Worm (Caenorhabditis elegans): ENCODE measurements around the gene C32D5.7.
A peak's percentile ranks its signal among the peaks of the same experiment; 100 is the strongest.

C32D5.7 gene

DNA sequence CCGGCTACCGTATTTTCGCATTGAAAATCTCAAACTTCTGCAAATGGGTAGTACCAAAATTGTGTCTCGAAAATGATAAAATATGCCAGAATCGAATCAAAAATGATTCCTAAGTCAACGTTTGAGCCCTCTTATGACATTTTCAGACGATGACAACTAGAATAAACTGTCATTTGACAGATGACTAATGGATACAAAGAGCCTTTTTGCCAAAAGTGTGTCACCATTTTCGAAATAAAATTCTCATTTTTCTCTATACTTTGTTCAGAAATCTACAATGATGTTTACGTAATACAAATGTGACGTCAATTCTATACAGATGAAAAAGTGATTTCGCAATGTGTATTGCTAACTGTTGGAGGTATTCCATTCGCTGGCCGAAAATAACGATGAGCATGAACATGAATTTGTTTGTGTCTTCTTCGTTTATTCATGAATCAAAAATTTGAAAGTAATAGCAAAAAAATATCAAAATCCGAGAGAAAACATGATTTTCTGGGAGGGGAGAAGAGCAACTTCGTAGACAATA is 6.8 kb upstream of the C32D5.7 start (continued):
- TF ChIP-seq pha-4 (GFP tag; IDR thresholded peaks at IDR 0.05) (peak; percentile 74; the same call in 1 of the 2 replicates), pha-4 (tag; optimal IDR thresholded peaks at IDR 0.05) (peak; percentile 7), F10B5.3 (tag; optimal IDR thresholded peaks at IDR 0.05) (peak; percentile 30), nhr-10 (tag; optimal IDR thresholded peaks at IDR 0.05) (no peak), lir-3 (tag; optimal IDR thresholded peaks at IDR 0.05) (no peak), nhr-25 (tag; optimal IDR thresholded peaks at IDR 0.05; ENCODE audit: borderline replicate concordance, insufficient read depth) (peak; percentile 17), arid-1 (GFP tag; conservative IDR thresholded peaks at IDR 0.05) (peak; percentile 56; the same call in 1 of the 2 replicates), mes-2 (tag; optimal IDR thresholded peaks at IDR 0.05; ENCODE audit: poor library complexity, severe bottlenecking) (peak; percentile 47), ztf-11 (tag; optimal IDR thresholded peaks at IDR 0.05) (no peak), ceh-20 (GFP tag; IDR thresholded peaks at IDR 0.05) (no peak), php-3 (GFP tag; IDR thresholded peaks at IDR 0.05) (peak; percentile 74), dmd-6 (GFP tag; IDR thresholded peaks at IDR 0.05) (peak; percentile 47; the same call in 1 of the 2 replicates), nhr-48 (tag; optimal IDR thresholded peaks at IDR 0.05) (peak; percentile 14), attf-4 (tag; optimal IDR thresholded peaks at IDR 0.05) (no peak), ama-1 (optimal IDR thresholded peaks at IDR 0.05) (peak; percentile 93), nhr-11 (tag; optimal IDR thresholded peaks at IDR 0.05) (peak; percentile 74), unc-130 (GFP tag; optimal IDR thresholded peaks at IDR 0.05) (no peak), daf-19 (GFP tag; conservative IDR thresholded peaks at IDR 0.05) (peak; percentile 77), zip-11 (GFP tag; IDR thresholded peaks at IDR 0.05) (no peak), daf-8 (GFP tag; IDR thresholded peaks at IDR 0.05) (0 out of 2 replicates have a peak, but pooled peaks have one; percentile 26), F37D6.2 (tag; optimal IDR thresholded peaks at IDR 0.05) (peak; percentile 20), nhr-237 (tag; optimal IDR thresholded peaks at IDR 0.05) (no peak), T20F7.1 (GFP tag; optimal IDR thresholded peaks at IDR 0.05) (peak; percentile 80), F44E2.7 (GFP tag; IDR thresholded peaks at IDR 0.05) (no peak), mdl-1 (tag; optimal IDR thresholded peaks at IDR 0.05) (no peak), ceh-62 (tag; optimal IDR thresholded peaks at IDR 0.05) (no peak), nhr-6 (tag; optimal IDR thresholded peaks at IDR 0.05) (peak; percentile 82), hlh-11 (tag; optimal IDR thresholded peaks at IDR 0.05) (peak; percentile 61), daf-12 (tag; optimal IDR thresholded peaks at IDR 0.05) (no peak), snpc-1.2 (GFP tag; IDR thresholded peaks at IDR 0.05) (peak; percentile 65), T26A8.4 (GFP tag; IDR thresholded peaks at IDR 0.05) (peak; percentile 94), cey-2 (tag; optimal IDR thresholded peaks at IDR 0.05; ENCODE audit: borderline replicate concordance, insufficient read depth) (no peak), skn-1 (tag; optimal IDR thresholded peaks at IDR 0.05) (no peak), lin-13 (GFP tag; optimal IDR thresholded peaks at IDR 0.05) (peak; percentile 76), unc-39 (tag; optimal IDR thresholded peaks at IDR 0.05) (no peak), duxl-1 (tag; optimal IDR thresholded peaks at IDR 0.05; ENCODE audit: poor library complexity) (no peak), Y5F2A.4 (GFP tag; optimal IDR thresholded peaks at IDR 0.05) (peak; percentile 57), hif-1 (tag; optimal IDR thresholded peaks at IDR 0.05) (peak in 1 of 2 experiments; percentile 56), lsy-2 (tag; optimal IDR thresholded peaks at IDR 0.05) (peak; percentile 70 to 72), dmd-9 (GFP tag; IDR thresholded peaks at IDR 0.05) (peak; percentile 61; the same call in 1 of the 2 replicates), snpc-4 (tag; optimal IDR thresholded peaks at IDR 0.05) (no peak), zip-2 (tag; optimal IDR thresholded peaks at IDR 0.05) (peak; percentile 46), saeg-2 (GFP tag; IDR thresholded peaks at IDR 0.05) (peak; percentile 55; the same call in 1 of the 2 replicates), zag-1 (tag; optimal IDR thresholded peaks at IDR 0.05) (no peak), F26F4.8 (GFP tag; conservative IDR thresholded peaks at IDR 0.05) (no peak), ZK546.5 (tag; optimal IDR thresholded peaks at IDR 0.05) (no peak), nhr-28 (tag; optimal IDR thresholded peaks at IDR 0.05) (peak; percentile 26), R02D3.7 (tag; optimal IDR thresholded peaks at IDR 0.05) (no peak), egl-27 (tag; optimal IDR thresholded peaks at IDR 0.05) (no peak), lim-7 (GFP tag; IDR thresholded peaks at IDR 0.05) (peak; percentile 53; the same call in 1 of the 2 replicates), ZK337.2 (GFP tag; IDR thresholded peaks at IDR 0.05) (0 out of 2 replicates have a peak, but pooled peaks have one; percentile 21)
